Worm (Caenorhabditis elegans) whole organism, L3 larva: ENCODE data around the gene wdr-37.
A peak's percentile ranks its signal among the peaks of the same experiment; 100 is the strongest.

Source experiments
- aly-2 ChIP-seq: fragments of 150-350 bp; optimal IDR thresholded peaks from 2 replicates; lab custom pipeline; 2014; ENCODE audit warnings: missing biosample characterization, missing genetic modification characterization
- ama-1 ChIP-seq: fragments of 150-350 bp; optimal IDR thresholded peaks from 2 replicates; lab custom pipeline; 2018
- ceh-16 ChIP-seq: sonication (generic microtip); optimal IDR thresholded peaks from 2 replicates; lab custom pipeline; 2017; ENCODE audit warnings: missing biosample characterization, missing genetic modification characterization
- ceh-28 ChIP-seq: fragments of 150-350 bp; optimal IDR thresholded peaks from 2 replicates; lab custom pipeline; 2014; ENCODE audit warnings: missing biosample characterization, missing genetic modification reagents, missing genetic modification characterization
- daf-12 ChIP-seq: fragments of 150-350 bp; optimal IDR thresholded peaks from 2 replicates; lab custom pipeline; 2014; ENCODE audit warnings: missing biosample characterization, missing genetic modification reagents, missing genetic modification characterization
- egl-5 ChIP-seq: fragments of 150-350 bp; optimal IDR thresholded peaks from 2 replicates; lab custom pipeline; 2017; ENCODE audit warnings: missing biosample characterization, missing genetic modification reagents, missing genetic modification characterization, inconsistent platforms
- fkh-2 ChIP-seq: fragments of 150-350 bp; optimal IDR thresholded peaks from 2 replicates; lab custom pipeline; 2014; ENCODE audit warnings: missing biosample characterization, missing genetic modification reagents, missing genetic modification characterization
- hmg-11 ChIP-seq: sonication (generic microtip); optimal IDR thresholded peaks from 2 replicates; lab custom pipeline; 2016; ENCODE audit warnings: missing genetic modification characterization, missing compliant biosample characterization
- jun-1 ChIP-seq: fragments of 150-350 bp; optimal IDR thresholded peaks from 2 replicates; lab custom pipeline; 2014; ENCODE audit warnings: missing biosample characterization, missing genetic modification reagents, missing genetic modification characterization
- lin-15B ChIP-seq: fragments of 150-350 bp; optimal IDR thresholded peaks from 2 replicates; lab custom pipeline; 2014; ENCODE audit warnings: missing biosample characterization, missing genetic modification characterization
- lsy-12 ChIP-seq: sonication (generic microtip); optimal IDR thresholded peaks from 2 replicates; lab custom pipeline; 2016; ENCODE audit warnings: mild to moderate bottlenecking, missing genetic modification characterization, missing compliant biosample characterization
- nfya-1 ChIP-seq: sonication (generic microtip); optimal IDR thresholded peaks from 2 replicates; lab custom pipeline; 2017; ENCODE audit warnings: missing genetic modification characterization, mild to moderate bottlenecking, missing compliant biosample characterization, antibody characterized with exemption, moderate library complexity; ENCODE audit not compliant: insufficient read depth
- nhr-12 ChIP-seq: fragments of 150-350 bp; optimal IDR thresholded peaks from 2 replicates; lab custom pipeline; 2014; ENCODE audit warnings: missing biosample characterization, missing genetic modification characterization
- nhr-23 ChIP-seq: fragments of 150-350 bp; optimal IDR thresholded peaks from 2 replicates; lab custom pipeline; 2014; ENCODE audit warnings: missing biosample characterization, missing genetic modification reagents, missing genetic modification characterization
- nhr-237 ChIP-seq: fragments of 150-350 bp; optimal IDR thresholded peaks from 2 replicates; lab custom pipeline; 2014; ENCODE audit warnings: missing biosample characterization, missing genetic modification characterization
- nhr-25 ChIP-seq: sonication (generic microtip); optimal IDR thresholded peaks from 2 replicates; lab custom pipeline; 2017; ENCODE audit warnings: missing biosample characterization, missing genetic modification characterization
- nhr-67 ChIP-seq: fragments of 150-350 bp; optimal IDR thresholded peaks from 2 replicates; lab custom pipeline; 2014; ENCODE audit warnings: missing biosample characterization, missing genetic modification characterization
- nhr-77 ChIP-seq: fragments of 150-350 bp; optimal IDR thresholded peaks from 2 replicates; lab custom pipeline; 2014; ENCODE audit warnings: missing biosample characterization, missing genetic modification characterization
- pha-4 ChIP-seq: fragments of 150-350 bp; optimal IDR thresholded peaks from 2 replicates; lab custom pipeline; 2014; ENCODE audit warnings: missing biosample characterization, missing genetic modification reagents, missing genetic modification characterization
- sea-2 ChIP-seq: fragments of 150-350 bp; sonication (generic microtip); optimal IDR thresholded peaks from 4 replicates; lab custom pipeline; 2014; ENCODE audit warnings: missing biosample characterization, missing genetic modification reagents, missing genetic modification characterization
- snpc-4 ChIP-seq: fragments of 150-350 bp; optimal IDR thresholded peaks from 2 replicates; lab custom pipeline; 2014; ENCODE audit warnings: missing biosample characterization, missing genetic modification characterization
- unc-39 ChIP-seq: sonication (generic microtip); optimal IDR thresholded peaks from 4 replicates; lab custom pipeline; 2017; ENCODE audit warnings: missing biosample characterization, missing genetic modification characterization
- zag-1 ChIP-seq: fragments of 150-350 bp; optimal IDR thresholded peaks from 2 replicates; lab custom pipeline; 2014; ENCODE audit warnings: missing biosample characterization, missing genetic modification characterization
- ztf-11 ChIP-seq: fragments of 150-350 bp; optimal IDR thresholded peaks from 2 replicates; lab custom pipeline; 2014; ENCODE audit warnings: missing biosample characterization, missing genetic modification characterization
- ztf-4 ChIP-seq: fragments of 150-350 bp; optimal IDR thresholded peaks from 2 replicates; lab custom pipeline; 2014; ENCODE audit warnings: missing biosample characterization, missing genetic modification characterization

Gene wdr-37

ce11 chrIII:5591668-5592149 lies 8.1 kb downstream of the wdr-37 start, which contains the start of the genes ddx-15 and ucr-1 (continued):
- TF ChIP-seq fkh-2 (tag; lab: Kevin White, UChicago) (no peak), zag-1 (no peak), hmg-11 (tag; lab: Kevin White, UChicago) (peak; percentile 20), ztf-4 (tag; lab: Kevin White, UChicago) (no peak), pha-4 (peak; percentile 85), nfya-1 (tag; lab: Kevin White, UChicago) (peak; percentile 80)

ce11 chrIII:5588746-5589145 lies 11.1 kb downstream of the wdr-37 start:
- TF ChIP-seq snpc-4 (tag; lab: Kevin White, UChicago), result no peak
- no peak for TF ChIP-seq nhr-25 (tag; lab: Kevin White, UChicago)
- TF ChIP-seq hmg-11 (tag; lab: Kevin White, UChicago), result no peak
- no peak for TF ChIP-seq jun-1
- no peak for TF ChIP-seq nhr-23
- TF ChIP-seq unc-39 (tag; lab: Kevin White, UChicago), result no peak
- no peak for TF ChIP-seq nfya-1 (tag; lab: Kevin White, UChicago)
- no peak for TF ChIP-seq egl-5 (tag; lab: Kevin White, UChicago)
- TF ChIP-seq zag-1, result no peak
- no peak for TF ChIP-seq nhr-12 (tag; lab: Kevin White, UChicago)
- no peak for TF ChIP-seq nhr-67 (tag; lab: Kevin White, UChicago)
- no peak for TF ChIP-seq aly-2 (tag; lab: Kevin White, UChicago)
- no peak for TF ChIP-seq lsy-12 (tag; lab: Kevin White, UChicago)
- TF ChIP-seq ceh-28 (tag; lab: Kevin White, UChicago), result no peak
- TF ChIP-seq daf-12 (tag; lab: Kevin White, UChicago), result no peak

- TF ChIP-seq lin-15B (tag; lab: Kevin White, UChicago) (peak; percentile 39), unc-39 (tag; lab: Kevin White, UChicago) (no peak), pha-4 (peak; percentile 54), nhr-237 (no peak)
Observed at ce11 chrIII:5586925-5587324, 12.9 kb downstream of the wdr-37 start, which contains the start of gene F56D2.2. Gene F56D2.2, plus strand, starts transcription at chrIII:5587263.

- TF ChIP-seq ceh-16 (tag; lab: Kevin White, UChicago) (no peak), snpc-4 (tag; lab: Kevin White, UChicago) (no peak), nhr-25 (tag; lab: Kevin White, UChicago) (no peak), ama-1 (lab: Kevin White, UChicago) (no peak), zag-1 (no peak), ztf-11 (no peak)
- TF ChIP-seq, all 47 proteins: peak for 0
Observed at ce11 chrIII:5585711-5586110, 14.1 kb downstream of the wdr-37 start.

ce11 chrIII:5584647-5585046 lies 15.2 kb downstream of the wdr-37 start, which contains the start of gene F56D2.3:
Gene F56D2.3, plus strand, starts transcription at chrIII:5584947.
- TF ChIP-seq nhr-67 (tag; lab: Kevin White, UChicago) (no peak), pha-4 (peak; percentile 2), nfya-1 (tag; lab: Kevin White, UChicago) (no peak)

- TF ChIP-seq pha-4 (no peak), ztf-4 (tag; lab: Kevin White, UChicago) (no peak)
Observed at ce11 chrIII:5582766-5583165, 17.1 kb downstream of the wdr-37 start, which contains the start of the genes F56D2.8 and uev-2. Gene F56D2.8, minus strand, starts transcription at chrIII:5582866. Gene uev-2, plus strand, starts transcription at chrIII:5583125.

ce11 chrIII:5581049-5581448 lies 18.8 kb downstream of the wdr-37 start, which contains the start of gene F56D2.5:
Gene F56D2.5, minus strand, starts transcription at chrIII:5581419.
- TF ChIP-seq ceh-28 (tag; lab: Kevin White, UChicago) (peak; percentile 69), ztf-11 (no peak)

- TF ChIP-seq nhr-77 (tag; lab: Kevin White, UChicago) (no peak), ceh-16 (tag; lab: Kevin White, UChicago) (no peak)
Observed at ce11 chrIII:5573694-5574093, 26.2 kb downstream of the wdr-37 start, which contains the start of gene molo-1. Gene molo-1, plus strand, starts transcription at chrIII:5573994.

- TF ChIP-seq sea-2 (GFP tag; lab: Kevin White, UChicago) (no peak), nfya-1 (tag; lab: Kevin White, UChicago) (peak; percentile 16)
Observed at ce11 chrIII:5572806-5573205, 27.1 kb downstream of the wdr-37 start.
